Fruit fly (Drosophila melanogaster): ENCODE results near the gene Vps37B.

dm6 chr3R:5203796-5204195 is 22.2 kb upstream of the Vps37B start:
- TF ChIP-seq Dll (optimal IDR thresholded peaks at IDR 0.05) = no peak
- TF ChIP-seq EcR (GFP tag; optimal IDR thresholded peaks at IDR 0.05) = no peak
- TF ChIP-seq CG8478 (optimal IDR thresholded peaks at IDR 0.05) = no peak
- no peak for TF ChIP-seq usp (GFP tag; optimal IDR thresholded peaks at IDR 0.05)
- TF ChIP-seq psq (optimal IDR thresholded peaks at IDR 0.05) = no peak
- no peak for TF ChIP-seq pan (optimal IDR thresholded peaks at IDR 0.05)

Data from whole organism.